Worm (Caenorhabditis elegans) whole organism, L1 larva: ENCODE data around the gene K09A11.1.

Experiments
- ama-1 ChIP-seq: fragments of 150-350 bp; optimal IDR thresholded peaks from 2 replicates; lab custom pipeline; 2014
- blmp-1 ChIP-seq: fragments of 150-350 bp; optimal IDR thresholded peaks from 2 replicates; lab custom pipeline; 2014; ENCODE audit warnings: missing biosample characterization, missing genetic modification characterization
- elt-3 ChIP-seq, 6 experiments: fragments of 150-350 bp in 1 of 6; sonication (generic microtip); optimal IDR thresholded peaks; 2 replicates each; lab custom pipeline; 2017 to 2018; ENCODE audit warnings: missing biosample characterization in 6 of 6, missing genetic modification characterization in 6 of 6, inconsistent platforms in 1 of 6
- lin-14 ChIP-seq: fragments of 200-800 bp; sonication (Bioruptor generic); optimal IDR thresholded peaks from 2 replicates; lab custom pipeline; 2018; ENCODE audit warnings: mild to moderate bottlenecking, missing genetic modification characterization, moderate library complexity, missing compliant biosample characterization
- mdl-1 ChIP-seq, 2 experiments: fragments of 150-350 bp; optimal IDR thresholded peaks; 2 replicates each; lab custom pipeline; 2014 to 2017; ENCODE audit warnings: missing biosample characterization in 2 of 2, missing genetic modification characterization in 2 of 2, inconsistent platforms in 1 of 2
- nhr-20 ChIP-seq: sonication (generic microtip); optimal IDR thresholded peaks from 2 replicates; lab custom pipeline; 2016; ENCODE audit warnings: mild to moderate bottlenecking, missing genetic modification characterization, missing compliant biosample characterization
- snpc-4 ChIP-seq: fragments of 150-350 bp; optimal IDR thresholded peaks from 2 replicates; lab custom pipeline; 2014; ENCODE audit warnings: missing biosample characterization, missing genetic modification characterization
- unc-98 ChIP-seq: fragments of 200-800 bp; sonication (Bioruptor generic); IDR thresholded peaks from 2 replicates; pipeline ENCODE4 v1.3.6; 2022; ENCODE audit warnings: missing genetic modification characterization, missing compliant biosample characterization
- ztf-11 ChIP-seq, 2 experiments: sonication (generic microtip); optimal IDR thresholded peaks; 2 replicates each; lab custom pipeline; 2016 to 2017; ENCODE audit warnings: missing genetic modification characterization in 2 of 2, missing biosample characterization in 1 of 2, missing compliant biosample characterization in 1 of 2

DNA sequence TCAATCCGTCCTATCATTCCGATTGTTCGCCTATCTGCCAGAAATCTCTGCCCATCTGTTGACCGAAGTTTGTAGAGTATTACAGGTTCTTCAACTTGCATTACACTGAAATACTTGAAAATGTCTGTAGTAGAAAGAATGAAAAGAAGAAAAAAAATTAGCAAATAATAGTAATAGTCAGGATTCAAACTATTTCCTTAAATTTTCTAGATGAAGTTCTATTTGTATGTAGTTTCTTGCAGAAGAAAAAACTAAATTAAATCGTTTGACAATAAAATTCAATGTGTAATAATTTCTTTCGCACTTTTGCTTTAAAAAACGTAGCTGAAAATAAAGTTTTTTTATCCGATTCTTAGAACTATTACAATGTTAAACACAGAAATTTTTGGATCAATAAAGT lies 37.7 kb upstream of the K09A11.1 start, which contains the start of gene skr-19:
- no peak for TF ChIP-seq unc-98 (GFP tag; lab: Robert Waterston, UW)
- TF ChIP-seq ama-1 (lab: Kevin White, UChicago), result no peak
- TF ChIP-seq elt-3 (tag; optimal IDR thresholded peaks at IDR 0.05; lab: Kevin White, UChicago), result no peak
- TF ChIP-seq nhr-20 (tag; lab: Kevin White, UChicago), result no peak
- TF ChIP-seq mdl-1 (tag; optimal IDR thresholded peaks at IDR 0.05; lab: Kevin White, UChicago), result no peak
- no peak for TF ChIP-seq snpc-4 (tag; lab: Kevin White, UChicago)
- no peak for TF ChIP-seq blmp-1 (tag; lab: Kevin White, UChicago)
- TF ChIP-seq ztf-11 (tag; optimal IDR thresholded peaks at IDR 0.05; lab: Kevin White, UChicago), result no peak
- no peak for TF ChIP-seq lin-14 (GFP tag; lab: Kevin White, UChicago)
